Fruit fly (Drosophila melanogaster) Kc167 (cell line): ENCODE data around the gene CG6508.

ENCODE experiments used
- Myc ChIP-seq: fragments of >200 bp; optimal IDR thresholded peaks from 2 replicates; lab custom pipeline; 2017; ENCODE audit warnings: missing external identifiers
- Sin3A ChIP-seq: fragments of >200 bp; optimal IDR thresholded peaks from 2 replicates; lab custom pipeline; 2018; ENCODE audit warnings: missing external identifiers
- h ChIP-seq: fragments of >200 bp; optimal IDR thresholded peaks from 3 replicates; lab custom pipeline; 2018; ENCODE audit warnings: missing external identifiers
- insv ChIP-seq: fragments of >200 bp; optimal IDR thresholded peaks from 3 replicates; lab custom pipeline; 2018; ENCODE audit warnings: missing external identifiers
- psq ChIP-seq: fragments of >200 bp; optimal IDR thresholded peaks from 2 replicates; lab custom pipeline; 2017; ENCODE audit warnings: missing external identifiers
- ttk ChIP-seq: sonication (Bioruptor generic); optimal IDR thresholded peaks from 2 replicates; lab custom pipeline; 2017; ENCODE audit warnings: missing external identifiers

CG6508 gene

dm6 chr2L:10818807-10819206 is at the start of gene CG6508:
Gene CG6508, plus strand, starts transcription at chr2L:10819107.
- TF ChIP-seq psq (lab: Kevin White, UChicago) (no peak), insv (lab: Kevin White, UChicago) (no peak), ttk (lab: Kevin White, UChicago) (no peak), Myc (lab: Kevin White, UChicago) (no peak), h (no peak), Sin3A (lab: Kevin White, UChicago) (no peak)

- TF ChIP-seq Myc (lab: Kevin White, UChicago) = no peak
- no peak for TF ChIP-seq ttk (lab: Kevin White, UChicago)
- TF ChIP-seq h = no peak
- TF ChIP-seq insv (lab: Kevin White, UChicago) = no peak
- TF ChIP-seq psq (lab: Kevin White, UChicago) = no peak
- TF ChIP-seq Sin3A (lab: Kevin White, UChicago) = no peak
Observed at dm6 chr2L:10769708-10770107, 49.2 kb upstream of the CG6508 start, which contains the start of gene CG6724. Gene CG6724, minus strand, starts transcription at chr2L:10769952.

dm6 chr2L:10770568-10770967 is 48.3 kb upstream of the CG6508 start, which contains the start of gene CG17127:
Gene CG17127, plus strand, starts transcription at chr2L:10770868.
- no peak for TF ChIP-seq Myc (lab: Kevin White, UChicago)
- TF ChIP-seq psq (lab: Kevin White, UChicago) = no peak
- TF ChIP-seq insv (lab: Kevin White, UChicago) = no peak
- no peak for TF ChIP-seq ttk (lab: Kevin White, UChicago)
- TF ChIP-seq h = no peak
- TF ChIP-seq Sin3A (lab: Kevin White, UChicago) = no peak

- TF ChIP-seq insv (lab: Kevin White, UChicago) = no peak
- no peak for TF ChIP-seq h
- no peak for TF ChIP-seq Sin3A (lab: Kevin White, UChicago)
- TF ChIP-seq ttk (lab: Kevin White, UChicago) = no peak
- no peak for TF ChIP-seq psq (lab: Kevin White, UChicago)
- no peak for TF ChIP-seq Myc (lab: Kevin White, UChicago)
Observed at dm6 chr2L:10774041-10774440, 44.9 kb upstream of the CG6508 start.

- TF ChIP-seq insv (lab: Kevin White, UChicago) (no peak), Myc (lab: Kevin White, UChicago) (no peak), Sin3A (lab: Kevin White, UChicago) (no peak), psq (lab: Kevin White, UChicago) (no peak), ttk (lab: Kevin White, UChicago) (no peak), h (no peak)
Observed at dm6 chr2L:10781252-10781651, 37.7 kb upstream of the CG6508 start.

dm6 chr2L:10789922-10790321 is 29.0 kb upstream of the CG6508 start, which contains the start of gene CG31870:
Gene CG31870, plus strand, starts transcription at chr2L:10790222.
- TF ChIP-seq psq (lab: Kevin White, UChicago) = no peak

dm6 chr2L:10791343-10791742 is 27.6 kb upstream of the CG6508 start:
- no peak for TF ChIP-seq h
- no peak for TF ChIP-seq Sin3A (lab: Kevin White, UChicago)
- no peak for TF ChIP-seq ttk (lab: Kevin White, UChicago)
- TF ChIP-seq Myc (lab: Kevin White, UChicago) = no peak
- no peak for TF ChIP-seq insv (lab: Kevin White, UChicago)
- TF ChIP-seq psq (lab: Kevin White, UChicago) = no peak

dm6 chr2L:10792072-10792471 is 26.8 kb upstream of the CG6508 start:
- TF ChIP-seq Sin3A (lab: Kevin White, UChicago) (no peak), ttk (lab: Kevin White, UChicago) (no peak), psq (lab: Kevin White, UChicago) (no peak), insv (lab: Kevin White, UChicago) (no peak), Myc (lab: Kevin White, UChicago) (no peak), h (no peak)

dm6 chr2L:10794032-10794431 is 24.9 kb upstream of the CG6508 start:
- TF ChIP-seq psq (lab: Kevin White, UChicago) = no peak
- TF ChIP-seq Myc (lab: Kevin White, UChicago) = no peak
- TF ChIP-seq insv (lab: Kevin White, UChicago) = no peak
- TF ChIP-seq ttk (lab: Kevin White, UChicago) = no peak
- no peak for TF ChIP-seq Sin3A (lab: Kevin White, UChicago)
- no peak for TF ChIP-seq h

- TF ChIP-seq Myc (lab: Kevin White, UChicago) = no peak
- TF ChIP-seq insv (lab: Kevin White, UChicago) = no peak
- TF ChIP-seq ttk (lab: Kevin White, UChicago) = no peak
- no peak for TF ChIP-seq h
- no peak for TF ChIP-seq psq (lab: Kevin White, UChicago)
- TF ChIP-seq Sin3A (lab: Kevin White, UChicago) = no peak
Observed at dm6 chr2L:10795731-10796130, 23.2 kb upstream of the CG6508 start.

- TF ChIP-seq ttk (lab: Kevin White, UChicago) = no peak
- no peak for TF ChIP-seq psq (lab: Kevin White, UChicago)
- TF ChIP-seq h = no peak
- TF ChIP-seq Sin3A (lab: Kevin White, UChicago) = no peak
- no peak for TF ChIP-seq insv (lab: Kevin White, UChicago)
- no peak for TF ChIP-seq Myc (lab: Kevin White, UChicago)
Observed at dm6 chr2L:10800877-10801719, 17.8 kb upstream of the CG6508 start, which contains the start of gene CG31869. Gene CG31869, minus strand, starts transcription at chr2L:10801109.
